Fruit fly (Drosophila melanogaster) whole organism, embryonic: Measurements from ENCODE around the gene CG43085.

Source experiments
- ATbp ChIP-seq: fragments of 200-800 bp; sonication (Bioruptor generic); optimal IDR thresholded peaks from 2 replicates; lab custom pipeline; 2017; ENCODE audit warnings: missing biosample characterization, mild to moderate bottlenecking, missing genetic modification characterization, missing genetic modification reagents
- C15 ChIP-seq: fragments of 200-800 bp; sonication (Bioruptor generic); IDR thresholded peaks from 3 replicates; pipeline ENCODE4 v1.3.6; 2022; ENCODE audit warnings: missing biosample characterization, missing genetic modification characterization
- CG10979 ChIP-seq: fragments of 200-800 bp; sonication (Bioruptor generic); optimal IDR thresholded peaks from 2 replicates; lab custom pipeline; 2018; ENCODE audit warnings: missing biosample characterization, mild to moderate bottlenecking, missing genetic modification characterization, moderate library complexity
- CG11398 ChIP-seq: fragments of 200-800 bp; sonication (Bioruptor generic); optimal IDR thresholded peaks from 2 replicates; lab custom pipeline; 2016; ENCODE audit warnings: missing biosample characterization, missing genetic modification characterization
- CG11560 ChIP-seq: fragments of 200-800 bp; sonication (Bioruptor generic); IDR thresholded peaks from 3 replicates; pipeline ENCODE4 v1.3.6; 2022; ENCODE audit warnings: missing biosample characterization, missing genetic modification characterization
- CG12942 ChIP-seq: fragments of 200-800 bp; sonication (Bioruptor generic); optimal IDR thresholded peaks from 3 replicates; lab custom pipeline; 2016; ENCODE audit warnings: missing biosample characterization, missing genetic modification characterization
- CG15514 ChIP-seq: fragments of 200-800 bp; sonication (Bioruptor generic); optimal IDR thresholded peaks from 3 replicates; lab custom pipeline; 2017; ENCODE audit warnings: missing biosample characterization, missing genetic modification characterization, mild to moderate bottlenecking, moderate library complexity, missing genetic modification reagents
- CG17359 ChIP-seq: fragments of 200-800 bp; sonication (Bioruptor generic); optimal IDR thresholded peaks from 3 replicates; lab custom pipeline; 2018; ENCODE audit warnings: missing biosample characterization, mild to moderate bottlenecking, missing genetic modification characterization, moderate library complexity
- CG18619 ChIP-seq: fragments of 200-800 bp; sonication (Bioruptor generic); optimal IDR thresholded peaks from 3 replicates; lab custom pipeline; 2017; ENCODE audit warnings: missing biosample characterization, mild to moderate bottlenecking, missing genetic modification characterization
- CG18764 ChIP-seq: fragments of 200-800 bp; sonication (Bioruptor generic); optimal IDR thresholded peaks from 3 replicates; lab custom pipeline; 2016; ENCODE audit warnings: missing biosample characterization, missing genetic modification characterization
- CG2129 ChIP-seq: fragments of 200-800 bp; sonication (Bioruptor generic); IDR thresholded peaks from 2 replicates; pipeline ENCODE4 v1.3.6; 2022; ENCODE audit warnings: missing biosample characterization, missing genetic modification characterization; ENCODE audit not compliant: partially characterized antibody
- CG32532 ChIP-seq: fragments of 200-800 bp; sonication (Bioruptor generic); IDR thresholded peaks from 2 replicates; pipeline ENCODE4 v1.3.6; 2022; ENCODE audit warnings: missing biosample characterization, missing genetic modification characterization
- CG3281 ChIP-seq: fragments of 200-800 bp; sonication (Bioruptor generic); optimal IDR thresholded peaks from 3 replicates; lab custom pipeline; 2017; ENCODE audit warnings: missing biosample characterization, mild to moderate bottlenecking, missing genetic modification characterization
- CG3995 ChIP-seq: fragments of 200-800 bp; sonication (Bioruptor generic); optimal IDR thresholded peaks from 3 replicates; lab custom pipeline; 2016; ENCODE audit warnings: missing biosample characterization, missing genetic modification characterization
- CG4282 ChIP-seq: fragments of 200-800 bp; sonication (Bioruptor generic); optimal IDR thresholded peaks from 2 replicates; lab custom pipeline; 2016; ENCODE audit warnings: missing biosample characterization, missing genetic modification characterization
- CG4328 ChIP-seq: fragments of 200-800 bp; sonication (Bioruptor generic); optimal IDR thresholded peaks from 3 replicates; lab custom pipeline; 2017; ENCODE audit warnings: missing biosample characterization, missing genetic modification reagents, missing genetic modification characterization
- CG4617 ChIP-seq: fragments of 200-800 bp; sonication (Bioruptor generic); optimal IDR thresholded peaks from 3 replicates; lab custom pipeline; 2016; ENCODE audit warnings: missing biosample characterization, missing genetic modification characterization, borderline replicate concordance
- CG5180 ChIP-seq: fragments of 200-800 bp; sonication (Bioruptor generic); optimal IDR thresholded peaks from 3 replicates; lab custom pipeline; 2017; ENCODE audit warnings: missing biosample characterization, missing genetic modification characterization, mild to moderate bottlenecking, moderate library complexity, missing genetic modification reagents
- CG7839 ChIP-seq: fragments of 200-800 bp; sonication (Bioruptor generic); optimal IDR thresholded peaks from 3 replicates; lab custom pipeline; 2018; ENCODE audit warnings: missing biosample characterization, mild to moderate bottlenecking, missing genetic modification characterization, moderate library complexity
- CG8944 ChIP-seq: fragments of 200-800 bp; sonication (Bioruptor generic); optimal IDR thresholded peaks from 3 replicates; lab custom pipeline; 2016; ENCODE audit warnings: missing biosample characterization, missing genetic modification characterization
- CG9437 ChIP-seq: fragments of 200-800 bp; sonication (Bioruptor generic); optimal IDR thresholded peaks from 2 replicates; lab custom pipeline; 2018; ENCODE audit warnings: missing biosample characterization, mild to moderate bottlenecking, missing genetic modification characterization
- CTCF ChIP-seq: fragments of 200-800 bp; sonication (Bioruptor generic); optimal IDR thresholded peaks from 2 replicates; lab custom pipeline; 2017; ENCODE audit warnings: missing biosample characterization, mild to moderate bottlenecking, missing genetic modification characterization, moderate library complexity
- E2f2 ChIP-seq: fragments of 200-800 bp; sonication (Bioruptor generic); IDR thresholded peaks from 2 replicates; pipeline ENCODE4 v1.3.6; 2022; ENCODE audit warnings: missing biosample characterization, missing genetic modification characterization
- HLH3B ChIP-seq: fragments of 200-800 bp; sonication (Bioruptor generic); IDR thresholded peaks from 2 replicates; pipeline ENCODE4 v1.3.6; 2022; ENCODE audit warnings: missing biosample characterization, missing genetic modification characterization
- Hr39 ChIP-seq: fragments of >200 bp; optimal IDR thresholded peaks from 2 replicates; lab custom pipeline; 2017
- Jarid2 ChIP-seq: fragments of 200-800 bp; sonication (Bioruptor generic); optimal IDR thresholded peaks from 3 replicates; lab custom pipeline; 2017; ENCODE audit warnings: mild to moderate bottlenecking, missing biosample characterization, missing genetic modification reagents, missing genetic modification characterization
- Kr ChIP-seq: fragments of 200-800 bp; sonication (Bioruptor generic); optimal IDR thresholded peaks from 2 replicates; lab custom pipeline; 2017; ENCODE audit warnings: missing biosample characterization, mild to moderate bottlenecking, missing genetic modification characterization
- Nf-YA ChIP-seq: fragments of 200-800 bp; sonication (Bioruptor generic); IDR thresholded peaks from 2 replicates; pipeline ENCODE4 v1.3.6; 2022; ENCODE audit warnings: missing biosample characterization, missing genetic modification characterization
- Optix ChIP-seq: fragments of 200-800 bp; sonication (Bioruptor generic); IDR thresholded peaks from 3 replicates; pipeline ENCODE4 v1.3.6; 2022; ENCODE audit warnings: missing biosample characterization, missing genetic modification characterization
- Sin3A ChIP-seq: fragments of >200 bp; optimal IDR thresholded peaks from 2 replicates; lab custom pipeline; 2018
- Sry-δ ChIP-seq: fragments of 200-800 bp; sonication (Bioruptor generic); optimal IDR thresholded peaks from 2 replicates; lab custom pipeline; 2016; ENCODE audit warnings: missing biosample characterization, missing genetic modification characterization
- Tbp ChIP-seq: fragments of >200 bp; optimal IDR thresholded peaks from 2 replicates; lab custom pipeline; 2018; ENCODE audit warnings: missing biosample characterization, missing genetic modification characterization
- ara ChIP-seq: fragments of 200-800 bp; sonication (Bioruptor generic); IDR thresholded peaks from 2 replicates; pipeline ENCODE4 v1.3.6; 2022; ENCODE audit warnings: missing biosample characterization, missing genetic modification characterization
- az2 ChIP-seq: fragments of 200-800 bp; sonication (Bioruptor generic); optimal IDR thresholded peaks from 3 replicates; lab custom pipeline; 2016; ENCODE audit warnings: missing biosample characterization, missing genetic modification characterization
- bowl ChIP-seq: fragments of 200-800 bp; sonication (Bioruptor generic); IDR thresholded peaks from 2 replicates; pipeline ENCODE4 v1.3.6; 2022; ENCODE audit warnings: missing biosample characterization, missing genetic modification characterization
- crol ChIP-seq: fragments of 200-800 bp; sonication (Bioruptor generic); IDR thresholded peaks from 2 replicates; pipeline ENCODE4 v1.3.6; 2022; ENCODE audit warnings: missing biosample characterization, missing genetic modification characterization
- ems ChIP-seq: fragments of 200-800 bp; sonication (Bioruptor generic); optimal IDR thresholded peaks from 3 replicates; lab custom pipeline; 2016; ENCODE audit warnings: missing biosample characterization, missing genetic modification characterization
- eyg ChIP-seq: fragments of 200-800 bp; sonication (Bioruptor generic); optimal IDR thresholded peaks from 3 replicates; lab custom pipeline; 2016; ENCODE audit warnings: missing biosample characterization, missing genetic modification characterization
- fd96Cb ChIP-seq: fragments of 200-800 bp; sonication (Bioruptor generic); optimal IDR thresholded peaks from 2 replicates; lab custom pipeline; 2018; ENCODE audit warnings: missing biosample characterization, mild to moderate bottlenecking, missing genetic modification characterization, moderate library complexity
- fru ChIP-seq: fragments of >200 bp; optimal IDR thresholded peaks from 2 replicates; lab custom pipeline; 2017
- ftz-f1 ChIP-seq: fragments of 200-800 bp; sonication (Bioruptor generic); optimal IDR thresholded peaks from 2 replicates; lab custom pipeline; 2016; ENCODE audit warnings: missing biosample characterization, missing genetic modification characterization
- gcm ChIP-seq: fragments of 200-800 bp; sonication (Bioruptor generic); optimal IDR thresholded peaks from 2 replicates; lab custom pipeline; 2019; ENCODE audit warnings: missing biosample characterization, mild to moderate bottlenecking, missing genetic modification characterization, moderate library complexity
- h ChIP-seq: fragments of >200 bp; optimal IDR thresholded peaks from 2 replicates; lab custom pipeline; 2017
- hbn ChIP-seq: fragments of 200-800 bp; sonication (Bioruptor generic); IDR thresholded peaks from 2 replicates; pipeline ENCODE4 v1.3.6; 2022; ENCODE audit warnings: missing biosample characterization, missing genetic modification characterization; ENCODE audit not compliant: partially characterized antibody
- hth ChIP-seq: fragments of >200 bp; optimal IDR thresholded peaks from 2 replicates; lab custom pipeline; 2017; ENCODE audit warnings: inconsistent platforms
- jumu ChIP-seq: fragments of 200-800 bp; sonication (Bioruptor generic); optimal IDR thresholded peaks from 3 replicates; lab custom pipeline; 2016; ENCODE audit warnings: missing biosample characterization, missing genetic modification characterization
- lab ChIP-seq: fragments of 200-800 bp; sonication (Bioruptor generic); optimal IDR thresholded peaks from 3 replicates; lab custom pipeline; 2017; ENCODE audit warnings: missing biosample characterization, missing genetic modification characterization, mild to moderate bottlenecking, moderate library complexity, missing genetic modification reagents
- lbe ChIP-seq: fragments of 200-800 bp; sonication (Bioruptor generic); optimal IDR thresholded peaks from 2 replicates; lab custom pipeline; 2016; ENCODE audit warnings: missing biosample characterization, mild to moderate bottlenecking, missing genetic modification characterization
- lilli ChIP-seq: fragments of 200-800 bp; sonication (Bioruptor generic); optimal IDR thresholded peaks from 3 replicates; lab custom pipeline; 2016; ENCODE audit warnings: missing biosample characterization, missing genetic modification characterization
- nau ChIP-seq: fragments of 200-800 bp; sonication (Bioruptor generic); optimal IDR thresholded peaks from 3 replicates; lab custom pipeline; 2017; ENCODE audit warnings: missing biosample characterization, mild to moderate bottlenecking, missing genetic modification characterization, missing genetic modification reagents
- nerfin-2 ChIP-seq: fragments of 200-800 bp; sonication (Bioruptor generic); IDR thresholded peaks from 2 replicates; pipeline ENCODE4 v1.3.6; 2022; ENCODE audit warnings: missing biosample characterization, missing genetic modification characterization; ENCODE audit not compliant: partially characterized antibody
- oc ChIP-seq: fragments of 200-800 bp; sonication (Bioruptor generic); optimal IDR thresholded peaks from 2 replicates; lab custom pipeline; 2018; ENCODE audit warnings: missing biosample characterization, mild to moderate bottlenecking, missing genetic modification characterization, moderate library complexity
- scrt ChIP-seq: fragments of 200-800 bp; sonication (Bioruptor generic); optimal IDR thresholded peaks from 2 replicates; lab custom pipeline; 2018; ENCODE audit warnings: missing biosample characterization, mild to moderate bottlenecking, missing genetic modification characterization, moderate library complexity

CG43085 gene

dm6 chr3L:17621451-17621946 is 25.0 kb downstream of the CG43085 start, which contains the start of the genes Vps60 and anchor (continued):
- TF ChIP-seq nau (GFP tag; lab: Kevin White, UChicago) (no peak), CG4328 (GFP tag; lab: Kevin White, UChicago) (peak; percentile 10), CG3281 (peak; percentile 48), Kr (GFP tag; lab: Kevin White, UChicago) (no peak), Tbp (GFP tag; lab: Kevin White, UChicago) (no peak), CG7839 (tag; lab: Kevin White, UChicago) (peak; percentile 47), lbe (GFP tag; lab: Kevin White, UChicago) (peak; percentile 83), jumu (peak; percentile 70), CG32532 (GFP tag; lab: Robert Waterston, UW) (no peak), ara (GFP tag; lab: Robert Waterston, UW) (no peak), CG4282 (peak; percentile 13), Sin3A (lab: Kevin White, UChicago) (peak; percentile 89), CTCF (GFP tag; lab: Kevin White, UChicago) (no peak), CG8944 (GFP tag; lab: Kevin White, UChicago) (peak; percentile 51), az2 (GFP tag; lab: Kevin White, UChicago) (peak; percentile 39), CG12942 (GFP tag; lab: Kevin White, UChicago) (peak; percentile 18), crol (GFP tag; lab: Robert Waterston, UW) (no peak), CG15514 (GFP tag; lab: Kevin White, UChicago) (peak; percentile 88), lilli (GFP tag; lab: Kevin White, UChicago) (peak; percentile 78), CG17359 (tag; lab: Kevin White, UChicago) (peak; percentile 19), CG18764 (peak; percentile 41), nerfin-2 (GFP tag; lab: Robert Waterston, UW) (no peak), fru (lab: Kevin White, UChicago) (no peak), ftz-f1 (GFP tag; lab: Kevin White, UChicago) (no peak), scrt (GFP tag; lab: Kevin White, UChicago) (peak; percentile 8), CG5180 (GFP tag; lab: Kevin White, UChicago) (no peak), E2f2 (peak; percentile 65), C15 (GFP tag; lab: Robert Waterston, UW) (no peak), CG10979 (tag; lab: Kevin White, UChicago) (peak; percentile 43), CG4617 (GFP tag; lab: Kevin White, UChicago) (peak; percentile 58), lab (GFP tag; lab: Kevin White, UChicago) (peak; percentile 44), Optix (GFP tag; lab: Robert Waterston, UW) (no peak), fd96Cb (tag; lab: Kevin White, UChicago) (no peak), Jarid2 (GFP tag; lab: Kevin White, UChicago) (peak; percentile 56), h (no peak), CG3995 (peak; percentile 61), ATbp (GFP tag; lab: Kevin White, UChicago) (no peak), gcm (GFP tag; lab: Kevin White, UChicago) (no peak), HLH3B (GFP tag; lab: Robert Waterston, UW) (no peak), Nf-YA (GFP tag; lab: Robert Waterston, UW) (0 out of 2 replicates have a peak, but pooled peaks have one; percentile 11), hbn (GFP tag; lab: Robert Waterston, UW) (no peak), CG9437 (GFP tag; lab: Kevin White, UChicago) (peak; percentile 20), CG2129 (GFP tag; lab: Robert Waterston, UW) (no peak), ems (peak; percentile 75), Hr39 (lab: Kevin White, UChicago) (no peak), bowl (GFP tag; lab: Robert Waterston, UW) (no peak), Sry-δ (GFP tag; lab: Kevin White, UChicago) (peak; percentile 59), CG11398 (peak; percentile 44), CG18619 (GFP tag; lab: Kevin White, UChicago) (no peak), oc (tag; lab: Kevin White, UChicago) (no peak), hth (lab: Kevin White, UChicago) (no peak), CG11560 (no peak), eyg (GFP tag; lab: Kevin White, UChicago) (peak; percentile 64)
